Worm (Caenorhabditis elegans) whole organism, L4/young adult: ENCODE data around the gene col-68.

Source experiments
- dao-5 ChIP-seq: sonication (generic microtip); optimal IDR thresholded peaks from 2 replicates; lab custom pipeline; 2016; ENCODE audit warnings: missing genotype, missing genetic modification characterization, moderate library complexity, missing compliant biosample characterization
- him-1 ChIP-seq: sonication (generic microtip); optimal IDR thresholded peaks from 2 replicates; lab custom pipeline; 2016; ENCODE audit warnings: missing genotype, missing genetic modification reagents, missing genetic modification characterization, missing compliant biosample characterization

- TF ChIP-seq him-1 (tag; lab: Kevin White, UChicago): no peak
- TF ChIP-seq dao-5 (tag; lab: Kevin White, UChicago): no peak
These were observed 20.6 kb downstream of the col-68 start, which contains the start of gene nmur-2 for ce11 chrII:124904-125303.
